Worm (Caenorhabditis elegans) whole organism, midembryonic: ENCODE results near the gene R02D5.6.
"Not testable (repeated sequence)": the region's sequence is repeated elsewhere in the genome, so short reads cannot be mapped to it uniquely, and the experiment has no call there.

ENCODE experiments used
- T22C8.4 ChIP-seq: fragments of 200-800 bp; sonication (Bioruptor generic); IDR thresholded peaks from 2 replicates; pipeline ENCODE4 v1.3.6; 2022; ENCODE audit warnings: missing genetic modification characterization, missing compliant biosample characterization
- cog-1 ChIP-seq: sonication (generic microtip); optimal IDR thresholded peaks from 2 replicates; lab custom pipeline; 2016; ENCODE audit warnings: missing genetic modification characterization, missing compliant biosample characterization
- flt-1 ChIP-seq: fragments of 200-800 bp; sonication (Bioruptor generic); IDR thresholded peaks from 2 replicates; pipeline ENCODE4 v1.3.6; 2022; ENCODE audit warnings: missing genetic modification characterization, missing compliant biosample characterization
- klf-2 ChIP-seq: fragments of 200-800 bp; sonication (Bioruptor generic); conservative IDR thresholded peaks from 2 replicates; pipeline ENCODE4 v1.3.6; 2022; ENCODE audit warnings: missing genetic modification reagents, missing genetic modification characterization, missing compliant biosample characterization
- med-1 ChIP-seq: sonication (generic microtip); optimal IDR thresholded peaks from 2 replicates; lab custom pipeline; 2017; ENCODE audit warnings: missing genetic modification characterization, mild to moderate bottlenecking, missing compliant biosample characterization, antibody characterized with exemption, missing genetic modification reagents; ENCODE audit not compliant: insufficient read depth
- ref-1 ChIP-seq: fragments of 200-800 bp; sonication (Bioruptor generic); conservative IDR thresholded peaks from 2 replicates; pipeline ENCODE4 v1.3.6; 2022; ENCODE audit warnings: missing genetic modification reagents, missing genetic modification characterization, missing compliant biosample characterization
- tab-1 ChIP-seq: fragments of 200-800 bp; sonication (Bioruptor generic); IDR thresholded peaks from 2 replicates; pipeline ENCODE4 v1.3.6; 2022; ENCODE audit warnings: missing genetic modification characterization, missing compliant biosample characterization
- ztf-23 ChIP-seq: fragments of 200-800 bp; sonication (Bioruptor generic); IDR thresholded peaks from 2 replicates; pipeline ENCODE4 v1.3.6; 2022; ENCODE audit warnings: missing genetic modification reagents, missing genetic modification characterization, missing compliant biosample characterization
- ztf-29 ChIP-seq: fragments of 200-800 bp; sonication (Bioruptor generic); IDR thresholded peaks from 2 replicates; pipeline ENCODE4 v1.3.6; 2022; ENCODE audit warnings: missing genetic modification reagents, missing genetic modification characterization, missing compliant biosample characterization

R02D5.6 gene

DNA sequence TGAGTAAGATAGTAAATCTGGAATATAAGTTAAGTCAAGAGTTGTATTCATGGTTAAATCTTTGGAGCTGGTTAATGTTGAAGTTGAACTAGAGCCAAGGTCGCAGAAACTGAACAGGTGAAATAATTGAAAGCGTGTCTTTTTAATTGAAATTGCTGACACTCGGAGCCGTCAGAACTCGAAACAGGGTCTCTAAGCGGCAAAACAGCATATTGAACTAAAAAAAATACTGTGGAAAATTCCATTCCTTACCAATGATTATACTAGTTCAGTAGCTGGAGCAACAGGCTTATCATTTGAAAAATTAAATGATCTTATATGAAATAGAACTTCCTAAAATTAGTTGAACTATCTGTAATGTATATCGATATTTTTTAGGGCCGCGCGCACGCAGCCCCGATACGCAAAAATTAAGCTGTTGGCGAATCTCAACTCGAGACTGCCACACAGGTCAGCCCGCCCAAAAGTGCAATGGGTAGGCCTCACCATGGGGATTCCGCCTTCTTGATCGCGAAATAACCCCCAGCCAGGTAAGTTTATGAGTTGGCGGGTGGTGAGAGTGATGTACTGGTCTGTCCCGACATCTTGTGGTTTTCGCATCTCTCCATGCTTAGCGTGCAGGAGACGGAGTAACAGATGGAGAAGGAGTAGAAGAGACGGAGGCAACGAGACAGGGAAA lies 49.6 kb downstream of the R02D5.6 start, which contains the start of gene srz-97:
Gene srz-97, minus strand, starts transcription at position 51 of the 679 bp plus-strand sequence.
- TF ChIP-seq T22C8.4 (GFP tag; lab: Robert Waterston, UW) (no peak), ztf-23 (GFP tag; lab: Robert Waterston, UW) (no peak), flt-1 (0 out of 2 replicates have a peak, but pooled peaks have one; percentile 11), ref-1 (0 out of 2 replicates have a peak, but pooled peaks have one; percentile 41), cog-1 (tag; lab: Kevin White, UChicago) (no peak)

DNA sequence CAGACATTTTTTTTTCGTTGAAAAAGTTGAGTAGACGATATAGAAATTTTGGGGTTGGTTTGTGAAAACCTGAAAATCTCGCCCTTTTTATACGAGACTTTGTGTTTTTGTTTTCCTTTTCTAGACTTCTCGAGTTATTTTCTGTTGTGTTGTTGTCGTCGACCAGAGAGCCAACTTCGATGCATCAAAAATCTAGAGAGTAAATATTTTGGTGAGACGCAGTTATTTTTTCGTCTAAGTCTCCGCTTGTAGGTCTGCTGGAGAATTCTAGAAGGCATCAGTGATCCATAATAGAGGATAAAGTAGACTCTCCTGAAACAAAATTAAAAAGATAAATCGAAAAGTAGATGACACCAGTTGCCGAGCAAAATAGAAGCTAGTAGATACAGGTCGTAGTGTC lies 53.5 kb downstream of the R02D5.6 start, which contains the start of gene F08H9.4:
Gene F08H9.4, minus strand, starts transcription at position 61 of the 400 bp plus-strand sequence.
- TF ChIP-seq T22C8.4 (GFP tag; lab: Robert Waterston, UW) (no peak), cog-1 (tag; lab: Kevin White, UChicago) (no peak), med-1 (GFP tag; lab: Kevin White, UChicago) (no peak), ztf-23 (GFP tag; lab: Robert Waterston, UW) (no peak), klf-2 (GFP tag; lab: Robert Waterston, UW) (no peak), flt-1 (no peak), ztf-29 (GFP tag; lab: Robert Waterston, UW) (no peak), ref-1 (no peak), tab-1 (GFP tag; lab: Robert Waterston, UW) (no peak)

DNA sequence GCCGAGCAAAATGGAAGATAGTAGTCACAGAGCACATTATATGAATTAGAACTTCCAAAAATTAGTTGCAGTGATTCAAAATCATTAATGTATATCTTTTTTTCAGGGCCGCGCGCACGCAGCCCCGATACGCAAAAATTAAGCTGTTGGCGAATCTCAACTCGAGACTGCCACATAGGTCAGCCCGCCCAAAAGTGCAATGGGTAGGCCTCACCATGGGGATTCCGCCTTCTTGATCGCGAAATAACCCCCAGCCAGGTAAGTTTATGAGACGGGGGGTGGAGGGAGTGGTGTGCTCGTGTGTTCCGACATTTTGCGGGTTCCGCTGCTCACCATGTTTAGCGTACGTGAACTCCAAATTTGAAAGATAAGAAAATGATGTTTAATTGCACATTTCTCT lies 54.8 kb downstream of the R02D5.6 start, which contains the start of gene F08H9.3:
Gene F08H9.3, minus strand, starts transcription at position 252 of the 400 bp plus-strand sequence.
- not testable (repeated sequence) for TF ChIP-seq med-1 (GFP tag; lab: Kevin White, UChicago); ref-1; ztf-23 (GFP tag; lab: Robert Waterston, UW)

DNA sequence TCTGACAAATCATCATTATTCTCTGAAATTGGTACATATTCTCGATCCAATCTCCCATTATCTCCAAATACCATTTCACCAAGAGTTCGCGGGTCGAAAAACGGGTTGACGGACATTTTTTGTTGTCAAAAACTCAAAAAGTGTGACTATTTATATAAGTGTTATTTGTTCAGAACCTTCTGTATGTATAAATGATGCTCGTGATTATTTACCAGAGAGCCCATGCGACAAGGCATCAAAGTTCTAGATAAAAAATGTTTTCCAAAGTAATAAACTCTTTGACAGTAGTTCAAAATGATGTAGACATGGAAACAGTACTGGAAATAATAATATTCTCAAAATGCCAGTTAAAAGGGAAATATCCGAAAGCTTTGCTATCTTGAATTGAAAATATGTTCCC lies 55.3 kb downstream of the R02D5.6 start:
- TF ChIP-seq ztf-29 (GFP tag; lab: Robert Waterston, UW) (no peak), ref-1 (no peak), ztf-23 (GFP tag; lab: Robert Waterston, UW) (no peak), klf-2 (GFP tag; lab: Robert Waterston, UW) (no peak), med-1 (GFP tag; lab: Kevin White, UChicago) (no peak), T22C8.4 (GFP tag; lab: Robert Waterston, UW) (no peak), tab-1 (GFP tag; lab: Robert Waterston, UW) (no peak), flt-1 (no peak), cog-1 (tag; lab: Kevin White, UChicago) (no peak)
